Worm (Caenorhabditis elegans): ENCODE results near the gene nspg-10.

Gene nspg-10

DNA sequence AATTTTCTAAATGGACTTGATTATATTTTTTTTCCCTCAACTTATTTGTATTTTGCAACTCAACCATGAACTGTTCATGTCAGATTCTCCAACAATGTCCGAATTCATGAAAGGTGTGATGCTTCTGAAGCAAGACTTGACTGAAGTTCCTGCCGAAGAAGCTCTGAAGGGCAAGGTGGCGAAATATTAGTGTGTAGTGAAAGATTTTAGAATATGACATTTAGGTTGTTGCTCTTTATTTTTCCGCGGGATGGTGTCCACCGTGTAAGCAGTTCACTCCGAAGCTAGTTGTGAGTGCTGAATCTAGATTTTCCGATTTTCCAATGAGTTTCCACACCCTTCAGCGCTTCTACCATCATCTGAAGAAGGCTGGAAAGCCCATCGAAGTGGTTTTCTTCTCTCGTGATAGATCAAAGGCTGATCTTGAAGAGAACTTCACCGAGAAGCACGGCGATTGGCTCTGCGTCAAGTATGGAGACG is 46.8 kb downstream of the nspg-10 start, which contains the start of gene F29B9.5 (continued):
- no peak for TF ChIP-seq lir-1 (GFP tag; conservative IDR thresholded peaks at IDR 0.05)
- no peak for TF ChIP-seq lin-40 (tag; optimal IDR thresholded peaks at IDR 0.05)
- TF ChIP-seq B0261.1 (tag; optimal IDR thresholded peaks at IDR 0.05) = no peak
- TF ChIP-seq rec-8 (tag; optimal IDR thresholded peaks at IDR 0.05) = no peak
- peak; percentile 75 for TF ChIP-seq F49E8.2 (tag; optimal IDR thresholded peaks at IDR 0.05; ENCODE audit: insufficient read depth)
- TF ChIP-seq hsf-1 (GFP tag; IDR thresholded peaks at IDR 0.05) = peak; percentile 77
- 0 out of 2 replicates have a peak, but pooled peaks have one; percentile 19 for TF ChIP-seq rcor-1 (GFP tag; IDR thresholded peaks at IDR 0.05)
- TF ChIP-seq pha-4 (tag; optimal IDR thresholded peaks at IDR 0.05) = no peak
- 0 out of 2 replicates have a peak, but pooled peaks have one; percentile 14 for TF ChIP-seq hmg-1.2 (GFP tag; IDR thresholded peaks at IDR 0.05)
- TF ChIP-seq ceh-79 (tag; optimal IDR thresholded peaks at IDR 0.05) = peak; percentile 51
- peak; percentile 36; the same call in 1 of the 2 replicates for TF ChIP-seq Y56A3A.18 (GFP tag; IDR thresholded peaks at IDR 0.05)
- peak; percentile 63 for TF ChIP-seq chd-7 (tag; optimal IDR thresholded peaks at IDR 0.05)
- TF ChIP-seq unc-130 (GFP tag; optimal IDR thresholded peaks at IDR 0.05) = no peak
- TF ChIP-seq T07F8.4 (tag; optimal IDR thresholded peaks at IDR 0.05) = peak; percentile 18

DNA sequence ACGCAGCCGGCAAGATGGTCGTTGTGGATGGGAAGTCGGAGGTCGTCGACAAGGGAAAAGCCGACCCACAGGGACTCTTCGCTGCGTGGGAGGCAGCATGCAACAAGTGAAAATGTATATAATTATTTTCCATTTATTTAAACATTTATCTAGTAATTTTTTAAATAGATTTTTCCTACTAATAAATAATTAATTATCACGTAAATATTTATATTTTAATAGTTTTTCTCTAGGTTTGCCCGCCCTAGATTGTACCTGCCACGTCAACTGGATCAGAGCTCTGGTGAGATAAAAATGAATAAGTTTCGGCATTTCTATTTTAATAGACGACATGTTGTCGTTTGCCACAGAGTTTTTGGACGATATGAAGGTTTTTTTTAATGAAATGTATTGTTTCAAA is 47.4 kb downstream of the nspg-10 start, which contains the start of gene psr-1:
Gene psr-1, plus strand, starts transcription at position 301 of the 400 bp plus-strand sequence.
- TF ChIP-seq Y95B8A.8 (GFP tag; IDR thresholded peaks at IDR 0.05) (no peak), F57A8.1 (GFP tag; optimal IDR thresholded peaks at IDR 0.05) (no peak), hlh-26 (GFP tag; conservative IDR thresholded peaks at IDR 0.05) (no peak)

DNA sequence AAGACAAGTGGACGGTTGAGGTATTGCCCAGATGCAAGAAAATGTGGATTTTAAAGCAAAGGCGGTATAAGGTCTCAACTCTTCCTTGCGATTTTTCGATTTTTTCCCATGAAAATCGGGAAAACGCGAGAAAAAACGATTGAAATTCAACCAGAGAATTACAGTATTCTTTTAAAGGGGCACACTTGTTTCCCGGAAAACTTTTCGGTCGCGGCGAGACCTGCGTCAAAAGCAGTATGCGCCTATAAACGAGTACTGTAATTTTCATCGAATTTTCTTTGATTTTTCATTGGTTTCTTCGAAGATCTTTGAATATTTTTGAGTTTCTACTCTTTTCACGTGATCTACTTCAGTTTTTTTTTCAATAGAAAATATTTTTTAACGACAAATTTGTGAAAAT is 48.1 kb downstream of the nspg-10 start:
- TF ChIP-seq ztf-18 (tag; optimal IDR thresholded peaks at IDR 0.05) (no peak), attf-5 (GFP tag; optimal IDR thresholded peaks at IDR 0.05) (no peak), tlf-1 (GFP tag; optimal IDR thresholded peaks at IDR 0.05) (peak; percentile 17), F57A8.1 (GFP tag; optimal IDR thresholded peaks at IDR 0.05) (no peak), ztf-6 (GFP tag; IDR thresholded peaks at IDR 0.05) (no peak), egl-18 (GFP tag; IDR thresholded peaks at IDR 0.05) (no peak), C06A6.2 (GFP tag; conservative IDR thresholded peaks at IDR 0.05) (no peak), aptf-2 (GFP tag; conservative IDR thresholded peaks at IDR 0.05) (no peak), snpc-4 (GFP tag; optimal IDR thresholded peaks at IDR 0.05) (peak; percentile 39), snpc-4 (tag; optimal IDR thresholded peaks at IDR 0.05) (peak in 2 of 4 experiments; percentile 44 to 63), repo-1 (tag; optimal IDR thresholded peaks at IDR 0.05) (no peak), F52B5.7 (tag; optimal IDR thresholded peaks at IDR 0.05) (no peak), cebp-2 (GFP tag; IDR thresholded peaks at IDR 0.05) (no peak), sea-2 (GFP tag; IDR thresholded peaks at IDR 0.05) (no peak), ceh-40 (GFP tag; IDR thresholded peaks at IDR 0.05) (no peak), ztf-22 (GFP tag; optimal IDR thresholded peaks at IDR 0.05) (no peak), fkh-3 (tag; optimal IDR thresholded peaks at IDR 0.05) (no peak), tbp1 (GFP tag; optimal IDR thresholded peaks at IDR 0.05) (peak; percentile 49), snpc-1.1 (tag; optimal IDR thresholded peaks at IDR 0.05; ENCODE audit: insufficient read depth) (peak; percentile 3), nhr-80 (tag; optimal IDR thresholded peaks at IDR 0.05) (no peak), F57C9.4 (tag; optimal IDR thresholded peaks at IDR 0.05) (no peak), die-1 (tag; optimal IDR thresholded peaks at IDR 0.05) (no peak), F49E8.2 (tag; optimal IDR thresholded peaks at IDR 0.05; ENCODE audit: insufficient read depth) (peak; percentile 68), Y53G8AR.9 (GFP tag; conservative IDR thresholded peaks at IDR 0.05) (0 out of 2 replicates have a peak, but pooled peaks have one; percentile 53), snpc-3.4 (tag; optimal IDR thresholded peaks at IDR 0.05) (peak; percentile 71), ccch-3 (GFP tag; optimal IDR thresholded peaks at IDR 0.05) (no peak), snpc-1.3 (tag; optimal IDR thresholded peaks at IDR 0.05; ENCODE audit: insufficient read depth) (peak; percentile 23), ztf-28 (GFP tag; IDR thresholded peaks at IDR 0.05) (no peak), hsf-1 (GFP tag; IDR thresholded peaks at IDR 0.05) (peak; percentile 75), hmg-1.2 (GFP tag; IDR thresholded peaks at IDR 0.05) (peak; percentile 23; the same call in 1 of the 2 replicates), sptf-2 (GFP tag; optimal IDR thresholded peaks at IDR 0.05) (no peak), ztf-26 (tag; optimal IDR thresholded peaks at IDR 0.05) (no peak)

Data from whole organism, young adult.